Fruit fly (Drosophila melanogaster) whole organism: ENCODE results near the gene CG43083.
A peak's percentile ranks its signal among the peaks of the same experiment; 100 is the strongest.

Source experiments
- CG8478 ChIP-seq: fragments of >200 bp; optimal IDR thresholded peaks from 2 replicates; lab custom pipeline; 2018; ENCODE audit warnings: inconsistent platforms
- Dll ChIP-seq: fragments of >200 bp; optimal IDR thresholded peaks from 2 replicates; lab custom pipeline; 2017
- EcR ChIP-seq, 2 experiments: fragments of >200 bp; optimal IDR thresholded peaks; 2 replicates each; lab custom pipeline; 2017; ENCODE audit warnings: missing biosample characterization in 2 of 2, missing genetic modification characterization in 2 of 2, missing genetic modification reagents in 2 of 2
- pan ChIP-seq: fragments of >200 bp; optimal IDR thresholded peaks from 2 replicates; lab custom pipeline; 2017
- psq ChIP-seq: fragments of >200 bp; optimal IDR thresholded peaks from 2 replicates; lab custom pipeline; 2017
- usp ChIP-seq: fragments of >200 bp; optimal IDR thresholded peaks from 2 replicates; lab custom pipeline; 2017; ENCODE audit warnings: missing biosample characterization, missing genetic modification characterization, mixed read lengths

The CG43083 gene

dm6 chr3L:15647712-15648621, at the start of gene CG43083, which contains the start of gene comm3:
CG43083 (plus strand) TSS chr3L:15648571.
comm3 (minus strand) TSS chr3L:15647762.
- TF ChIP-seq usp (GFP tag; lab: Kevin White, UChicago) = no peak
- TF ChIP-seq pan = no peak
- no peak for TF ChIP-seq EcR (GFP tag; optimal IDR thresholded peaks at IDR 0.05; lab: Kevin White, UChicago)
- TF ChIP-seq Dll = no peak
- no peak for TF ChIP-seq psq (lab: Kevin White, UChicago)
- TF ChIP-seq CG8478 (lab: Kevin White, UChicago) = no peak

DNA sequence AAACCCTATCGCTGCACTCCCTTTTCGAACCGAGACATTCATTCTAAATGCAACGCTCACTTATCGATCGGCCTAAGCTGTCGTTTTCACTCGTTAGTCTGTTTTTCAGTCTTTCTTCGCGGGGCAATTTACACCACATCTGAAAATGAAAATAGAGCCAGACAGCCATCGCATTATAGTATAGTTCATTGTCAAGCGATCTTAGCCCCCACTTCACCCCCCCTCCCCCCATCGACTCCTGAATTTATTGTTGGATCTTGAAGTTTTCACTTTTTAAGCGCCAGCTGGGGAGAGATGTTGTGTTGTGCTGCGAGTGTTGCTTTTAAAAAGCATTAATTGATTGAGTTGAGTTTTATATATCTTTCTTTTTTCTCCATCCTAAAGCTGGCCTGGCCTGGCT, 49.2 kb upstream of the CG43083 start:
- TF ChIP-seq EcR (GFP tag; optimal IDR thresholded peaks at IDR 0.05; lab: Kevin White, UChicago) (no peak), CG8478 (lab: Kevin White, UChicago) (no peak), Dll (no peak), usp (GFP tag; lab: Kevin White, UChicago) (no peak), pan (no peak), psq (lab: Kevin White, UChicago) (no peak)

DNA sequence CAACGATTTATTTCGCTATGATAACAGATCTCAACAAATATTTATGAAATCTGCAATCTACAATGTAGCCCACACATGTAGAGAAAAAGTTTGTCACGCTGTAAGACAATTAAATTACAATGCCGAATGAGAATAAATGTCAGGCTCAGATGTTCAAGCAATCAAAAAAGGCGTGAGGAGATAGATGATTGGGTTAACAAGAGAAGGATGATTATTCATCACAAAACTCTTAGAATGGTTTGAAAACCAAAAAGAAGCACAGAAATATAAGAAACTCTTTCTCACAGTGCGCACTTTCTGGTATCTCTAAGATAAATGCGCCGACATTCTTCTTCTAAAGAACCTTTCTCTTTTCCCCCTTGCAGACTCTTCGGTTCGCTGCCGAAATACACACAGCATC, 48.3 kb upstream of the CG43083 start:
- TF ChIP-seq Dll (no peak), psq (lab: Kevin White, UChicago) (no peak), EcR (GFP tag; optimal IDR thresholded peaks at IDR 0.05; lab: Kevin White, UChicago) (no peak), pan (no peak), CG8478 (lab: Kevin White, UChicago) (no peak), usp (GFP tag; lab: Kevin White, UChicago) (no peak)

DNA sequence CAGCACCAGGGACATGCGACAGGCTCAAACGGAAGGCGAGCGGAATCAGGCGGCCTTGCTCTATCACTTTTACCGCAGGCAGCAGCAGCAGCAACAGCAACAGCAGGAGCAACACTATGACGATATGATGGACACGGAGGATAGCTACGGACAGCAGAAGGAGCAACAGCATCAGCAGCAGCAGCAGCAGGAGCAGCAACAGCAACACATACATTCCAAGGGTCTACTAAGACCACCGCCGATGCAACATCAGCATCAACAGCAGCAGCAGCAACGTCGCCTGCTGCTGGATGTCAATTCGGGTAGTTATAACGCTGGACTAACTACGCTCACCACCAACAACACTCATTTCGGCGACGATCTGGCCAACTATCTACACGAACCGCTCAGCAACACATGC, 43.4 kb upstream of the CG43083 start:
- TF ChIP-seq psq (lab: Kevin White, UChicago) (no peak), Dll (no peak), EcR (GFP tag; optimal IDR thresholded peaks at IDR 0.05; lab: Kevin White, UChicago) (no peak), CG8478 (lab: Kevin White, UChicago) (no peak), usp (GFP tag; lab: Kevin White, UChicago) (no peak), pan (no peak)

DNA sequence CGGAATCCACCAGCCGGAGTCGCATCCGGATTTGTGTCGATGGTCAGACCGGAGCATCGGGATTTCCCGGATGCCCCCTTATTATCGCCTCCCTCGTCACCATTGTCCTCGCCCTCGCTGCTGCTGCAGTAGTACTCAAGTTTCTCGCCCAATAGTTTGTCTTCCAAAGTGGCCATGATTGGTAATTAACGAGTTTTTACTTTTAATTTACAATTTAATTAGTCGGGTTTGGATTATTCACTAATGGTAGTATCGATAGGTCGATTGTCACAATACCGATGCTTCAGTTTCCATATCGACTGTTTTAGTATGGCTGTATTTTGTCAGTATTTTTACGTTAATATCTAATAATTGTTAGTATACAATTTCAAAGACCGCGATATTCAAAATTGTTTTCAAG, 38.3 kb upstream of the CG43083 start, which contains the start of gene CG7650:
Gene CG7650 (minus strand): TSS at position 278 of the 400 bp plus-strand sequence.
- TF ChIP-seq Dll = no peak
- no peak for TF ChIP-seq pan
- no peak for TF ChIP-seq usp (GFP tag; lab: Kevin White, UChicago)
- no peak for TF ChIP-seq psq (lab: Kevin White, UChicago)
- TF ChIP-seq CG8478 (lab: Kevin White, UChicago) = no peak
- no peak for TF ChIP-seq EcR (GFP tag; optimal IDR thresholded peaks at IDR 0.05; lab: Kevin White, UChicago)

DNA sequence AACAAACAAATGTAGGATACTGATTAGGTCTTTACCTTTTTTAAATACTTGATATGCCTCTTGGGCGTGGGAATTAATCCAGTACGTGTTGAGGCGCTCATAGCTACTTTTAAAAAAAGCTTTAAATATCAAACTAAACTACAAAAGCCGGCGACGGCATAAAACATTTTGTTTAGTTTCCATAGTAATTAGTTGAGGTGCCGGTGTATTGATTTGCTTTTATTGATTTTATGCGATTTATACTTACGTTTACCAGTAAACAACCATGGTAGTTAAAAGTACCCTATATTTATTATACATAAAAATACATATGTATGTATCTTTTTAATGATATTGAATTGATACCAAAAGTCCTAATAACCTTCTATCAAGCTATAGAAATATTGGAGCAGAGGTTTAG, 35.6 kb upstream of the CG43083 start, which contains the start of gene CG13449:
Gene CG13449 (minus strand): TSS at position 101 of the 400 bp plus-strand sequence.
- TF ChIP-seq Dll (no peak), EcR (GFP tag; optimal IDR thresholded peaks at IDR 0.05; lab: Kevin White, UChicago) (no peak), pan (no peak), CG8478 (lab: Kevin White, UChicago) (no peak), psq (lab: Kevin White, UChicago) (no peak), usp (GFP tag; lab: Kevin White, UChicago) (no peak)

dm6 chr3L:15616490-15616889, 31.9 kb upstream of the CG43083 start:
- TF ChIP-seq usp (GFP tag; lab: Kevin White, UChicago) (no peak), psq (lab: Kevin White, UChicago) (no peak), Dll (no peak), pan (no peak)

dm6 chr3L:15616900-15617299, 31.5 kb upstream of the CG43083 start:
- TF ChIP-seq psq (lab: Kevin White, UChicago) = no peak
- TF ChIP-seq Dll = no peak
- TF ChIP-seq CG8478 (lab: Kevin White, UChicago) = no peak
- TF ChIP-seq pan = no peak
- no peak for TF ChIP-seq usp (GFP tag; lab: Kevin White, UChicago)
- no peak for TF ChIP-seq EcR (GFP tag; optimal IDR thresholded peaks at IDR 0.05; lab: Kevin White, UChicago)

dm6 chr3L:15619626-15620247, 28.6 kb upstream of the CG43083 start, which contains the start of gene Phs:
Phs (plus strand) TSS chr3L:15619901.
- TF ChIP-seq pan (no peak), Dll (peak; percentile 84)

- TF ChIP-seq pan = no peak
- no peak for TF ChIP-seq CG8478 (lab: Kevin White, UChicago)
- no peak for TF ChIP-seq usp (GFP tag; lab: Kevin White, UChicago)
- TF ChIP-seq Dll = no peak
- TF ChIP-seq EcR (GFP tag; optimal IDR thresholded peaks at IDR 0.05; lab: Kevin White, UChicago) = no peak
- no peak for TF ChIP-seq psq (lab: Kevin White, UChicago)
Measured at dm6 chr3L:15624097-15624496, 24.3 kb upstream of the CG43083 start.

dm6 chr3L:15624944-15625610, 23.3 kb upstream of the CG43083 start:
- no peak for TF ChIP-seq EcR (GFP tag; optimal IDR thresholded peaks at IDR 0.05; lab: Kevin White, UChicago)
- TF ChIP-seq CG8478 (lab: Kevin White, UChicago) = no peak
- no peak for TF ChIP-seq psq (lab: Kevin White, UChicago)
